Fruit fly (Drosophila melanogaster): ENCODE measurements around the gene CG17781.

DNA sequence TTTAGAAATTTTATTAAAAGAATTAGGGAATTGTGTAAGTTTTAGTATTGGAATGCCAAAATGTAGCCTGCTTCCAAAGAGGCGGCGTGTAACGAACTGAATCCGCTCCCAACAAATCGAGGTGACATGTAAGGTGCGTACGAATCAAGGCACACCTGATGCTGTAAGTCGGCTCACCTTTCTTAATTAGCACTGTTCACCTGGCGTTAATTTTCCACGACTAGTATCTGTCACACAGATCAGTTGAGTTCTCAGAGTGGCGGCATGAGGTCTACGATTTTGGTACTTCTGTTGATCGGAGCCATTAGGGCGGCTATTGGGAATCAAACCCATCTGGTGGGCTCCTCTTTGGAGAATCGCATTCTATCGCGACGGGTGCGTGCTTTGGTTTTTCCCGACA lies 13.9 kb downstream of the CG17781 start, which contains the start of the genes CG5762 and CG33339:
- TF ChIP-seq CG32006 (GFP tag; optimal IDR thresholded peaks at IDR 0.05) (no peak), CG31627 (GFP tag; optimal IDR thresholded peaks at IDR 0.05) (no peak), CG16779 (tag; optimal IDR thresholded peaks at IDR 0.05) (no peak), CG3032 (tag; optimal IDR thresholded peaks at IDR 0.05) (no peak)

Measured in whole organism, prepupa.